Worm (Caenorhabditis elegans) whole organism, L4 larva: ENCODE data around the gene ref-2.
A peak's percentile ranks its signal among the peaks of the same experiment; 100 is the strongest.

Experiments used
- F10B5.3 ChIP-seq: sonication (generic microtip); optimal IDR thresholded peaks from 2 replicates; lab custom pipeline; 2016; ENCODE audit warnings: mild to moderate bottlenecking, missing genetic modification characterization, missing compliant biosample characterization
- F26F4.8 ChIP-seq: fragments of 200-800 bp; sonication (Bioruptor generic); conservative IDR thresholded peaks from 2 replicates; pipeline ENCODE4 v1.3.6; 2022; ENCODE audit warnings: missing genetic modification characterization, missing compliant biosample characterization
- F37D6.2 ChIP-seq: sonication (generic microtip); optimal IDR thresholded peaks from 2 replicates; lab custom pipeline; 2016; ENCODE audit warnings: mild to moderate bottlenecking, missing genetic modification characterization, missing compliant biosample characterization
- F49E8.2 ChIP-seq: sonication (generic microtip); optimal IDR thresholded peaks from 2 replicates; lab custom pipeline; 2016; ENCODE audit warnings: missing compliant biosample characterization, mild to moderate bottlenecking, missing genetic modification characterization, borderline replicate concordance
- Y48G9A.11 ChIP-seq: fragments of 200-800 bp; sonication (Bioruptor generic); IDR thresholded peaks from 2 replicates; pipeline ENCODE4 v1.3.6; 2022; ENCODE audit warnings: missing genetic modification reagents, missing genetic modification characterization, missing compliant biosample characterization
- ZK337.2 ChIP-seq: fragments of 200-800 bp; sonication (Bioruptor generic); IDR thresholded peaks from 2 replicates; pipeline ENCODE4 v1.3.6; 2022; ENCODE audit warnings: missing genetic modification reagents, missing genetic modification characterization, missing compliant biosample characterization
- aha-1 ChIP-seq: fragments of 150-350 bp; peaks from one replicate; lab custom pipeline; 2014; ENCODE audit warnings: missing biosample characterization, missing genetic modification characterization
- aly-2 ChIP-seq: sonication (generic microtip); optimal IDR thresholded peaks from 2 replicates; lab custom pipeline; 2018; ENCODE audit warnings: missing biosample characterization, missing genetic modification characterization
- ama-1 ChIP-seq: fragments of 150-350 bp; optimal IDR thresholded peaks from 2 replicates; lab custom pipeline; 2014; ENCODE audit warnings: inconsistent platforms, mixed read lengths
- arid-1 ChIP-seq: fragments of 200-800 bp; sonication (Bioruptor generic); conservative IDR thresholded peaks from 2 replicates; pipeline ENCODE4 v1.3.6; 2022; ENCODE audit warnings: missing genetic modification reagents, missing genetic modification characterization, missing compliant biosample characterization
- ceh-28 ChIP-seq: fragments of 150-350 bp; optimal IDR thresholded peaks from 2 replicates; lab custom pipeline; 2014; ENCODE audit warnings: missing biosample characterization, missing genetic modification reagents, missing genetic modification characterization
- ceh-44 ChIP-seq: fragments of 200-800 bp; sonication (Bioruptor generic); IDR thresholded peaks from 2 replicates; pipeline ENCODE4 v1.3.6; 2022; ENCODE audit warnings: missing genetic modification reagents, missing genetic modification characterization, missing compliant biosample characterization
- ceh-62 ChIP-seq: sonication (generic microtip); optimal IDR thresholded peaks from 2 replicates; lab custom pipeline; 2017; ENCODE audit warnings: missing biosample characterization, missing genetic modification characterization
- ces-1 ChIP-seq: fragments of 150-350 bp; sonication (generic microtip); optimal IDR thresholded peaks from 4 replicates; lab custom pipeline; 2014; ENCODE audit warnings: missing biosample characterization, missing genetic modification reagents, missing genetic modification characterization
- cey-2 ChIP-seq: sonication (generic microtip); optimal IDR thresholded peaks from 3 replicates; lab custom pipeline; 2017; ENCODE audit warnings: missing genetic modification characterization, mild to moderate bottlenecking, missing compliant biosample characterization, antibody characterized with exemption, borderline replicate concordance; ENCODE audit not compliant: insufficient read depth
- daf-12 ChIP-seq: fragments of 150-350 bp; optimal IDR thresholded peaks from 2 replicates; lab custom pipeline; 2014; ENCODE audit warnings: missing biosample characterization, missing genetic modification reagents, missing genetic modification characterization
- daf-16 ChIP-seq, 3 experiments: sonication (generic microtip); optimal IDR thresholded peaks; 2 replicates each; lab custom pipeline; 2016 to 2017; ENCODE audit warnings: missing genetic modification characterization in 3 of 3, missing genetic modification reagents in 3 of 3, mild to moderate bottlenecking in 2 of 3, missing compliant biosample characterization in 2 of 3, missing biosample characterization in 1 of 3, moderate library complexity in 1 of 3
- daf-19 ChIP-seq: fragments of 200-800 bp; sonication (Bioruptor generic); conservative IDR thresholded peaks from 2 replicates; pipeline ENCODE4 v1.3.6; 2022; ENCODE audit warnings: missing genetic modification characterization, missing compliant biosample characterization
- daf-8 ChIP-seq: fragments of 200-800 bp; sonication (Bioruptor generic); IDR thresholded peaks from 2 replicates; pipeline ENCODE4 v1.3.6; 2022; ENCODE audit warnings: missing genetic modification characterization, missing compliant biosample characterization
- dmd-6 ChIP-seq: fragments of 200-800 bp; sonication (Bioruptor generic); IDR thresholded peaks from 2 replicates; pipeline ENCODE4 v1.3.6; 2022; ENCODE audit warnings: missing genetic modification reagents, missing genetic modification characterization, missing compliant biosample characterization
- dmd-8 ChIP-seq: fragments of 200-800 bp; sonication (Bioruptor generic); IDR thresholded peaks from 2 replicates; pipeline ENCODE4 v1.3.6; 2022; ENCODE audit warnings: missing genetic modification characterization, missing compliant biosample characterization
- dmd-9 ChIP-seq: fragments of 200-800 bp; sonication (Bioruptor generic); IDR thresholded peaks from 2 replicates; pipeline ENCODE4 v1.3.6; 2022; ENCODE audit warnings: missing genetic modification reagents, missing genetic modification characterization, missing compliant biosample characterization
- dve-1 ChIP-seq: sonication (generic microtip); optimal IDR thresholded peaks from 2 replicates; lab custom pipeline; 2017; ENCODE audit warnings: antibody characterized with exemption, mild to moderate bottlenecking, missing genetic modification characterization, missing compliant biosample characterization; ENCODE audit not compliant: insufficient read depth
- egl-27 ChIP-seq: sonication (generic microtip); optimal IDR thresholded peaks from 3 replicates; lab custom pipeline; 2017; ENCODE audit warnings: missing biosample characterization, missing genetic modification reagents, missing genetic modification characterization
- fos-1 ChIP-seq: fragments of 150-350 bp; optimal IDR thresholded peaks from 2 replicates; lab custom pipeline; 2014; ENCODE audit warnings: missing biosample characterization, missing genetic modification characterization
- gei-8 ChIP-seq: fragments of 200-800 bp; sonication (Bioruptor generic); optimal IDR thresholded peaks from 2 replicates; lab custom pipeline; 2018; ENCODE audit warnings: mild to moderate bottlenecking, missing genetic modification characterization, missing compliant biosample characterization
- hlh-11 ChIP-seq: fragments of 200-800 bp; sonication (Bioruptor generic); optimal IDR thresholded peaks from 2 replicates; lab custom pipeline; 2018; ENCODE audit warnings: mild to moderate bottlenecking, missing genetic modification characterization, missing compliant biosample characterization
- hmg-1.1 ChIP-seq: fragments of 200-800 bp; sonication (Bioruptor generic); IDR thresholded peaks from 2 replicates; pipeline ENCODE4 v1.3.6; 2022; ENCODE audit warnings: missing genetic modification reagents, missing genetic modification characterization, missing compliant biosample characterization
- lim-7 ChIP-seq: fragments of 200-800 bp; sonication (Bioruptor generic); IDR thresholded peaks from 2 replicates; pipeline ENCODE4 v1.3.6; 2022; ENCODE audit warnings: missing genetic modification characterization, missing compliant biosample characterization
- lin-13 ChIP-seq: fragments of 150-350 bp; optimal IDR thresholded peaks from 2 replicates; lab custom pipeline; 2014; ENCODE audit warnings: missing biosample characterization, missing genetic modification reagents, missing genetic modification characterization
- lin-39 ChIP-seq: fragments of 150-350 bp; optimal IDR thresholded peaks from 2 replicates; lab custom pipeline; 2014; ENCODE audit warnings: missing biosample characterization, missing genetic modification reagents, missing genetic modification characterization
- madf-5 ChIP-seq, 2 experiments: fragments of 200-800 bp; sonication (Bioruptor generic); IDR thresholded peaks; 2 replicates each; pipeline ENCODE4 v1.3.6; 2022; ENCODE audit warnings: missing compliant biosample characterization in 2 of 2, missing genetic modification characterization in 2 of 2
- mdt-29 ChIP-seq: fragments of 200-800 bp; sonication (Bioruptor generic); IDR thresholded peaks from 2 replicates; pipeline ENCODE4 v1.3.6; 2022; ENCODE audit warnings: missing genetic modification reagents, missing genetic modification characterization, missing compliant biosample characterization
- mep-1 ChIP-seq: fragments of 150-350 bp; sonication (generic microtip); optimal IDR thresholded peaks from 3 replicates; lab custom pipeline; 2014; ENCODE audit warnings: missing biosample characterization, missing genetic modification characterization
- mxl-3 ChIP-seq: fragments of 200-800 bp; sonication (Bioruptor generic); optimal IDR thresholded peaks from 2 replicates; lab custom pipeline; 2018; ENCODE audit warnings: mild to moderate bottlenecking, missing genetic modification characterization, missing compliant biosample characterization
- nhr-10 ChIP-seq: fragments of 150-350 bp; optimal IDR thresholded peaks from 2 replicates; lab custom pipeline; 2014; ENCODE audit warnings: missing biosample characterization, missing genetic modification characterization
- nhr-11 ChIP-seq: fragments of 150-350 bp; optimal IDR thresholded peaks from 2 replicates; lab custom pipeline; 2014; ENCODE audit warnings: missing biosample characterization, missing genetic modification characterization
- nhr-237 ChIP-seq: sonication (generic microtip); optimal IDR thresholded peaks from 2 replicates; lab custom pipeline; 2017; ENCODE audit warnings: missing biosample characterization, missing genetic modification characterization
- nhr-25 ChIP-seq: sonication (generic microtip); optimal IDR thresholded peaks from 2 replicates; lab custom pipeline; 2017; ENCODE audit warnings: missing genetic modification characterization, mild to moderate bottlenecking, missing compliant biosample characterization, antibody characterized with exemption, moderate library complexity, borderline replicate concordance; ENCODE audit not compliant: insufficient read depth
- nhr-28 ChIP-seq: fragments of 150-350 bp; optimal IDR thresholded peaks from 2 replicates; lab custom pipeline; 2014; ENCODE audit warnings: missing biosample characterization, missing genetic modification characterization
- nhr-6 ChIP-seq: fragments of 150-350 bp; optimal IDR thresholded peaks from 2 replicates; lab custom pipeline; 2014; ENCODE audit warnings: missing biosample characterization, missing genetic modification characterization
- pha-4 ChIP-seq, 2 experiments: fragments of 150-350 bp in 1 of 2; fragments of 200-800 bp in 1 of 2; sonication (Bioruptor generic) in 1 of 2; IDR thresholded peaks in 1 of 2; optimal IDR thresholded peaks in 1 of 2; 2 replicates each; pipeline versions ENCODE4 v1.3.6 to Lab custom; 2014 to 2022; ENCODE audit warnings: missing genetic modification characterization in 2 of 2, missing genetic modification reagents in 2 of 2, missing biosample characterization in 1 of 2, missing compliant biosample characterization in 1 of 2
- pqm-1 ChIP-seq: sonication (generic microtip); optimal IDR thresholded peaks from 2 replicates; lab custom pipeline; 2017; ENCODE audit warnings: missing biosample characterization, missing genetic modification characterization
- rbr-2 ChIP-seq: sonication (generic microtip); optimal IDR thresholded peaks from 2 replicates; lab custom pipeline; 2016; ENCODE audit warnings: missing genotype, missing genetic modification characterization, missing compliant biosample characterization
- sdz-12 ChIP-seq: fragments of 200-800 bp; sonication (Bioruptor generic); optimal IDR thresholded peaks from 2 replicates; lab custom pipeline; 2018; ENCODE audit warnings: mild to moderate bottlenecking, missing genetic modification characterization, missing compliant biosample characterization
- snpc-4 ChIP-seq: fragments of 150-350 bp; optimal IDR thresholded peaks from 2 replicates; lab custom pipeline; 2014; ENCODE audit warnings: missing biosample characterization, missing genetic modification characterization
- tag-97 ChIP-seq: fragments of 200-800 bp; sonication (Bioruptor generic); IDR thresholded peaks from 2 replicates; pipeline ENCODE4 v1.3.6; 2022; ENCODE audit warnings: missing genetic modification characterization, missing compliant biosample characterization
- tra-1 ChIP-seq: fragments of 200-800 bp; sonication (Bioruptor generic); IDR thresholded peaks from 2 replicates; pipeline ENCODE4 v1.3.6; 2022; ENCODE audit warnings: missing genetic modification reagents, missing genetic modification characterization, missing compliant biosample characterization
- vab-7 ChIP-seq: fragments of 200-800 bp; sonication (Bioruptor generic); IDR thresholded peaks from 2 replicates; pipeline ENCODE4 v1.3.6; 2022; ENCODE audit warnings: missing genetic modification reagents, missing genetic modification characterization, missing compliant biosample characterization
- zfp-2 ChIP-seq: sonication (generic microtip); optimal IDR thresholded peaks from 2 replicates; lab custom pipeline; 2016; ENCODE audit warnings: mild to moderate bottlenecking, missing genetic modification characterization, missing compliant biosample characterization
- zip-11 ChIP-seq: fragments of 200-800 bp; sonication (Bioruptor generic); IDR thresholded peaks from 2 replicates; pipeline ENCODE4 v1.3.6; 2022; ENCODE audit warnings: missing genetic modification characterization, missing compliant biosample characterization

The ref-2 gene

DNA sequence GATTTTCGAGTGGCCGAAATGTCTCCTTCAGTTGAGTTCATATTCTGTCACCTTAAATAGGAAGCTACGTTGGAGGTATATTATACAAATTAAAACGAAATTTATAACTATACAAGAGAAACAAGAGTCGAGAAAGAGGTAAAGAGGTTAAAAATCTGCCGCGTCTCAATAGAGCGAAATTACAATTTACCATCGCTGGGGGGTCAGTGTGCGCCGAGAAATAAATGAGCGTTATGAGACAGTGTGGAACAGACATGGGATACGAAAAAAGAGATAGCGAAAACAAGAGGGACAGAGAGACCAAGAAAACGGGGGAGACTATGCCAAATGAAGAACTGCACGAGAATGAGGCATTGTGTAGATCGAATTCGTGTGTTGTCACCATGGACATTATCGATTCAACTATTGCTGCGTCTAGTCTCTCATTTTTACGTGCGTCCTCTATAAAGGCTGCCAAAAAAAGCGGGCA, 43.9 kb downstream of the ref-2 start, which contains the start of gene ZK154.5 (continued):
- TF ChIP-seq tag-97 (GFP tag; lab: Robert Waterston, UW) (no peak), sdz-12 (no peak), daf-8 (GFP tag; lab: Robert Waterston, UW) (no peak), dmd-9 (GFP tag; lab: Robert Waterston, UW) (no peak), dmd-6 (GFP tag; lab: Robert Waterston, UW) (0 out of 2 replicates have a peak, but pooled peaks have one; percentile 10), nhr-10 (no peak), daf-16 (GFP tag; optimal IDR thresholded peaks at IDR 0.05; lab: Kevin White, UChicago) (no peak), daf-16 (tag; optimal IDR thresholded peaks at IDR 0.05; lab: Kevin White, UChicago) (peak; percentile 53), zip-11 (GFP tag; lab: Robert Waterston, UW) (no peak), mdt-29 (no peak), cey-2 (tag; lab: Kevin White, UChicago) (no peak), dmd-8 (GFP tag; lab: Robert Waterston, UW) (no peak), snpc-4 (no peak), madf-5 (GFP tag; IDR thresholded peaks at IDR 0.05; lab: Robert Waterston, UW) (no peak), nhr-11 (tag; lab: Kevin White, UChicago) (no peak), ceh-44 (no peak), tra-1 (GFP tag; lab: Robert Waterston, UW) (no peak), gei-8 (GFP tag; lab: Kevin White, UChicago) (no peak), nhr-237 (tag; lab: Kevin White, UChicago) (no peak), dve-1 (peak; percentile 62), mxl-3 (peak; percentile 43), nhr-28 (peak; percentile 20), ZK337.2 (no peak), fos-1 (tag; lab: Kevin White, UChicago) (no peak), mep-1 (peak; percentile 60), pha-4 (GFP tag; IDR thresholded peaks at IDR 0.05; lab: Robert Waterston, UW) (no peak), pha-4 (tag; optimal IDR thresholded peaks at IDR 0.05; lab: Kevin White, UChicago) (peak; percentile 42), hlh-11 (peak; percentile 43), lin-13 (GFP tag; lab: Kevin White, UChicago) (no peak), aly-2 (no peak), daf-19 (GFP tag; lab: Robert Waterston, UW) (no peak), F49E8.2 (tag; lab: Kevin White, UChicago) (no peak), Y48G9A.11 (GFP tag; lab: Robert Waterston, UW) (no peak), F10B5.3 (tag; lab: Kevin White, UChicago) (no peak), vab-7 (GFP tag; lab: Robert Waterston, UW) (no peak), daf-12 (tag; lab: Kevin White, UChicago) (no peak), F26F4.8 (GFP tag; lab: Robert Waterston, UW) (no peak), hmg-1.1 (GFP tag; lab: Robert Waterston, UW) (peak; percentile 51), egl-27 (tag; lab: Kevin White, UChicago) (no peak), nhr-6 (tag; lab: Kevin White, UChicago) (no peak), F37D6.2 (tag; lab: Kevin White, UChicago) (no peak), aha-1 (tag; lab: Kevin White, UChicago) (no peak), arid-1 (no peak; the same call in 1 of the 2 replicates), lin-39 (tag; lab: Kevin White, UChicago) (no peak), zfp-2 (tag; lab: Kevin White, UChicago) (no peak), ces-1 (GFP tag; lab: Kevin White, UChicago) (no peak), nhr-25 (tag; lab: Kevin White, UChicago) (no peak), ceh-28 (tag; lab: Kevin White, UChicago) (peak; percentile 10), pqm-1 (no peak), rbr-2 (tag; lab: Kevin White, UChicago) (peak; percentile 41), ceh-62 (tag; lab: Kevin White, UChicago) (no peak), lim-7 (no peak), ama-1 (lab: Kevin White, UChicago) (no peak)
